Worm (Caenorhabditis elegans) whole organism, L4/young adult: ENCODE results near the gene Y116A8C.43.
"Not testable (repeated sequence)": the region's sequence is repeated elsewhere in the genome, so short reads cannot be mapped to it uniquely, and the experiment has no call there.

ENCODE experiments used
- W03F9.2 ChIP-seq: fragments of 150-350 bp; optimal IDR thresholded peaks from 2 replicates; lab custom pipeline; 2014; ENCODE audit warnings: missing biosample characterization, missing genetic modification characterization
- dao-5 ChIP-seq: sonication (generic microtip); optimal IDR thresholded peaks from 2 replicates; lab custom pipeline; 2016; ENCODE audit warnings: missing genotype, missing genetic modification characterization, moderate library complexity, missing compliant biosample characterization
- him-1 ChIP-seq: sonication (generic microtip); optimal IDR thresholded peaks from 2 replicates; lab custom pipeline; 2016; ENCODE audit warnings: missing genotype, missing genetic modification reagents, missing genetic modification characterization, missing compliant biosample characterization

Y116A8C.43 gene

ce11 chrIV:17088849-17089248 is at the start of gene Y116A8C.43:
Gene Y116A8C.43, plus strand, starts transcription at chrIV:17088851.
- TF ChIP-seq W03F9.2 (tag; lab: Kevin White, UChicago): no peak
- no peak for TF ChIP-seq him-1 (tag; lab: Kevin White, UChicago)

ce11 chrIV:17039545-17039944 is 49.1 kb upstream of the Y116A8C.43 start, which contains the start of gene Y116A8C.19:
Gene Y116A8C.19, minus strand, starts transcription at chrIV:17039645.
- no peak for TF ChIP-seq dao-5
- no peak for TF ChIP-seq him-1 (tag; lab: Kevin White, UChicago)
- TF ChIP-seq W03F9.2 (tag; lab: Kevin White, UChicago): no peak

ce11 chrIV:17040618-17041017 is 48.0 kb upstream of the Y116A8C.43 start, which contains the start of gene Y116A8C.20:
Gene Y116A8C.20, plus strand, starts transcription at chrIV:17040918.
- TF ChIP-seq dao-5: no peak
- TF ChIP-seq him-1 (tag; lab: Kevin White, UChicago): no peak
- no peak for TF ChIP-seq W03F9.2 (tag; lab: Kevin White, UChicago)

- TF ChIP-seq dao-5: no peak
- no peak for TF ChIP-seq W03F9.2 (tag; lab: Kevin White, UChicago)
- no peak for TF ChIP-seq him-1 (tag; lab: Kevin White, UChicago)
Measured at ce11 chrIV:17045691-17046090, 43.0 kb upstream of the Y116A8C.43 start, which contains the start of gene clec-195. Gene clec-195, minus strand, starts transcription at chrIV:17045791.

ce11 chrIV:17048257-17048656 is 40.4 kb upstream of the Y116A8C.43 start, which contains the start of gene athp-3:
Gene athp-3, minus strand, starts transcription at chrIV:17048357.
- TF ChIP-seq dao-5 (no peak), W03F9.2 (tag; lab: Kevin White, UChicago) (no peak), him-1 (tag; lab: Kevin White, UChicago) (no peak)

- TF ChIP-seq him-1 (tag; lab: Kevin White, UChicago): no peak
- no peak for TF ChIP-seq dao-5
- no peak for TF ChIP-seq W03F9.2 (tag; lab: Kevin White, UChicago)
Measured at ce11 chrIV:17053261-17053660, 35.4 kb upstream of the Y116A8C.43 start, which contains the start of gene Y116A8C.23. Gene Y116A8C.23, plus strand, starts transcription at chrIV:17053561.

ce11 chrIV:17058036-17058435 is 30.6 kb upstream of the Y116A8C.43 start, which contains the start of gene Y116A8C.44:
Gene Y116A8C.44, minus strand, starts transcription at chrIV:17058136.
- TF ChIP-seq him-1 (tag; lab: Kevin White, UChicago): no peak
- no peak for TF ChIP-seq dao-5
- TF ChIP-seq W03F9.2 (tag; lab: Kevin White, UChicago): no peak

ce11 chrIV:17063700-17064099 is 25.0 kb upstream of the Y116A8C.43 start, which contains the start of gene Y116A8C.467:
Gene Y116A8C.467, minus strand, starts transcription at chrIV:17063800.
- not testable (repeated sequence) for TF ChIP-seq him-1 (tag; lab: Kevin White, UChicago); W03F9.2 (tag; lab: Kevin White, UChicago); dao-5

- TF ChIP-seq W03F9.2 (tag; lab: Kevin White, UChicago); him-1 (tag; lab: Kevin White, UChicago); dao-5: not testable (repeated sequence)
Measured at ce11 chrIV:17064937-17065336, 23.7 kb upstream of the Y116A8C.43 start, which contains the start of gene Y116A8C.465. Gene Y116A8C.465, plus strand, starts transcription at chrIV:17065237.

- TF ChIP-seq dao-5; him-1 (tag; lab: Kevin White, UChicago); W03F9.2 (tag; lab: Kevin White, UChicago): not testable (repeated sequence)
Measured at ce11 chrIV:17070791-17071190, 17.9 kb upstream of the Y116A8C.43 start, which contains the start of gene Y116A8C.24. Gene Y116A8C.24, minus strand, starts transcription at chrIV:17070891.

ce11 chrIV:17078649-17079048 is 10.0 kb upstream of the Y116A8C.43 start, which contains the start of gene Y116A8C.25:
Gene Y116A8C.25, minus strand, starts transcription at chrIV:17078749.
- no peak for TF ChIP-seq him-1 (tag; lab: Kevin White, UChicago)
- TF ChIP-seq W03F9.2 (tag; lab: Kevin White, UChicago): no peak
- TF ChIP-seq dao-5: no peak

- no peak for TF ChIP-seq him-1 (tag; lab: Kevin White, UChicago)
- TF ChIP-seq W03F9.2 (tag; lab: Kevin White, UChicago): no peak
- TF ChIP-seq dao-5: no peak
Measured at ce11 chrIV:17084317-17084716, 4.3 kb upstream of the Y116A8C.43 start.

ce11 chrIV:17084839-17085238 is 3.8 kb upstream of the Y116A8C.43 start:
- TF ChIP-seq W03F9.2 (tag; lab: Kevin White, UChicago) (no peak), dao-5 (no peak), him-1 (tag; lab: Kevin White, UChicago) (no peak)

- TF ChIP-seq W03F9.2 (tag; lab: Kevin White, UChicago) (peak; percentile 89), him-1 (tag; lab: Kevin White, UChicago) (peak; percentile 39), dao-5 (peak; percentile 31)
Measured at ce11 chrIV:17087384-17088099, 1.1 kb upstream of the Y116A8C.43 start, which contains the start of the genes snx-13 and snr-1. Gene snx-13, minus strand, starts transcription at chrIV:17087438. Gene snr-1, plus strand, starts transcription at chrIV:17088049.
